Worm (Caenorhabditis elegans): ENCODE results near the gene F49C5.3.

The F49C5.3 gene

ce11 chrII:12527947-12528346 lies 8.4 kb upstream of the F49C5.3 start, which contains the start of gene srx-119:
TSS of gene srx-119 (plus strand) at chrII:12528247.
- no peak for TF ChIP-seq ceh-43 (GFP tag; optimal IDR thresholded peaks at IDR 0.05)

ce11 chrII:12530958-12531357 lies 5.3 kb upstream of the F49C5.3 start, which contains the start of gene srx-120:
TSS of gene srx-120 (plus strand) at chrII:12531258.
- no peak for TF ChIP-seq ceh-43 (GFP tag; optimal IDR thresholded peaks at IDR 0.05)
- no peak for TF ChIP-seq bed-3 (GFP tag; optimal IDR thresholded peaks at IDR 0.05)
- TF ChIP-seq cnd-1 (tag; optimal IDR thresholded peaks at IDR 0.05), result no peak
- no peak for TF ChIP-seq ceh-39 (tag; optimal IDR thresholded peaks at IDR 0.05)
- no peak for TF ChIP-seq mep-1 (tag; optimal IDR thresholded peaks at IDR 0.05)
- no peak for TF ChIP-seq unc-120 (tag; optimal IDR thresholded peaks at IDR 0.05; ENCODE audit: poor library complexity, severe bottlenecking)
- TF ChIP-seq sptf-1 (tag; optimal IDR thresholded peaks at IDR 0.05), result no peak
- TF ChIP-seq ztf-11 (tag; optimal IDR thresholded peaks at IDR 0.05), result no peak
- TF ChIP-seq ham-2 (GFP tag; optimal IDR thresholded peaks at IDR 0.05), result no peak
- TF ChIP-seq nhr-237 (tag; optimal IDR thresholded peaks at IDR 0.05), result no peak
- TF ChIP-seq ceh-83 (GFP tag; optimal IDR thresholded peaks at IDR 0.05), result no peak

ce11 chrII:12535297-12535803 lies 953 bp upstream of the F49C5.3 start, which contains the start of gene nimk-1:
TSS of gene nimk-1 (plus strand) at chrII:12535753.
- TF ChIP-seq sptf-1 (tag; optimal IDR thresholded peaks at IDR 0.05) (no peak), mab-5 (tag; optimal IDR thresholded peaks at IDR 0.05) (no peak), cnd-1 (tag; optimal IDR thresholded peaks at IDR 0.05) (no peak), elt-1 (tag; optimal IDR thresholded peaks at IDR 0.05; ENCODE audit: borderline replicate concordance, insufficient read depth) (no peak), sem-2 (GFP tag; optimal IDR thresholded peaks at IDR 0.05) (no peak), M03D4.4 (tag; optimal IDR thresholded peaks at IDR 0.05) (no peak), nhr-12 (tag; optimal IDR thresholded peaks at IDR 0.05) (no peak), ceh-83 (GFP tag; optimal IDR thresholded peaks at IDR 0.05) (no peak), tbx-8 (GFP tag; optimal IDR thresholded peaks at IDR 0.05) (no peak), ceh-43 (GFP tag; optimal IDR thresholded peaks at IDR 0.05) (no peak), zip-8 (tag; optimal IDR thresholded peaks at IDR 0.05) (no peak), lin-13 (tag; optimal IDR thresholded peaks at IDR 0.05) (no peak), snpc-4 (tag; optimal IDR thresholded peaks at IDR 0.05) (no peak), lin-32 (GFP tag; optimal IDR thresholded peaks at IDR 0.05) (no peak), mep-1 (tag; optimal IDR thresholded peaks at IDR 0.05) (no peak), unc-62 (GFP tag; optimal IDR thresholded peaks at IDR 0.05) (no peak)

- TF ChIP-seq tbx-8 (GFP tag; optimal IDR thresholded peaks at IDR 0.05) (no peak), elt-3 (tag; optimal IDR thresholded peaks at IDR 0.05) (no peak), unc-39 (tag; optimal IDR thresholded peaks at IDR 0.05) (no peak), lsy-2 (tag; optimal IDR thresholded peaks at IDR 0.05) (no peak), cnd-1 (tag; optimal IDR thresholded peaks at IDR 0.05) (no peak), unc-62 (GFP tag; optimal IDR thresholded peaks at IDR 0.05) (no peak), lin-32 (GFP tag; optimal IDR thresholded peaks at IDR 0.05) (no peak), sem-2 (GFP tag; optimal IDR thresholded peaks at IDR 0.05) (no peak), mep-1 (tag; optimal IDR thresholded peaks at IDR 0.05) (no peak), zip-8 (tag; optimal IDR thresholded peaks at IDR 0.05) (no peak), ces-1 (GFP tag; optimal IDR thresholded peaks at IDR 0.05) (no peak), M03D4.4 (tag; optimal IDR thresholded peaks at IDR 0.05) (no peak), lin-13 (tag; optimal IDR thresholded peaks at IDR 0.05) (no peak), ztf-11 (tag; optimal IDR thresholded peaks at IDR 0.05) (no peak), ceh-43 (GFP tag; optimal IDR thresholded peaks at IDR 0.05) (no peak), sptf-1 (tag; optimal IDR thresholded peaks at IDR 0.05) (no peak), ham-2 (GFP tag; optimal IDR thresholded peaks at IDR 0.05) (no peak), nhr-12 (tag; optimal IDR thresholded peaks at IDR 0.05) (no peak), nhr-28 (tag; optimal IDR thresholded peaks at IDR 0.05) (no peak)
These were observed 3.1 kb downstream of the F49C5.3 start for ce11 chrII:12539395-12539794.

ce11 chrII:12542594-12542997 lies 6.3 kb downstream of the F49C5.3 start:
- TF ChIP-seq ces-1 (GFP tag; optimal IDR thresholded peaks at IDR 0.05) (no peak), nhr-28 (tag; optimal IDR thresholded peaks at IDR 0.05) (no peak), ham-2 (GFP tag; optimal IDR thresholded peaks at IDR 0.05) (no peak), blmp-1 (tag; optimal IDR thresholded peaks at IDR 0.05) (no peak), snpc-4 (tag; optimal IDR thresholded peaks at IDR 0.05) (no peak)

ce11 chrII:12544533-12544932 lies 8.2 kb downstream of the F49C5.3 start, which contains the start of gene F49C5.9:
TSS of gene F49C5.9 (minus strand) at chrII:12544633.
- TF ChIP-seq bed-3 (GFP tag; optimal IDR thresholded peaks at IDR 0.05) (no peak), nhr-12 (tag; optimal IDR thresholded peaks at IDR 0.05) (no peak), ceh-39 (tag; optimal IDR thresholded peaks at IDR 0.05) (no peak)
